Worm (Caenorhabditis elegans) whole organism, L2 larva: ENCODE results near the gene T10B10.4.

ENCODE experiments used
- C34F6.9 ChIP-seq: fragments of 150-350 bp; optimal IDR thresholded peaks from 2 replicates; lab custom pipeline; 2014; ENCODE audit warnings: missing biosample characterization, missing genetic modification characterization
- F13H6.1 ChIP-seq: sonication (generic microtip); optimal IDR thresholded peaks from 2 replicates; lab custom pipeline; 2016; ENCODE audit warnings: missing genetic modification characterization, missing compliant biosample characterization
- R02D3.7 ChIP-seq: fragments of 150-350 bp; optimal IDR thresholded peaks from 2 replicates; lab custom pipeline; 2014; ENCODE audit warnings: missing biosample characterization, missing genetic modification characterization
- Y55F3AM.14 ChIP-seq: fragments of 200-800 bp; sonication (Bioruptor generic); optimal IDR thresholded peaks from 2 replicates; lab custom pipeline; 2018; ENCODE audit warnings: mild to moderate bottlenecking, missing genetic modification characterization, missing compliant biosample characterization
- aly-2 ChIP-seq: fragments of 150-350 bp; optimal IDR thresholded peaks from 2 replicates; lab custom pipeline; 2014; ENCODE audit warnings: missing biosample characterization, missing genetic modification characterization
- ceh-82 ChIP-seq: fragments of 150-350 bp; optimal IDR thresholded peaks from 2 replicates; lab custom pipeline; 2014; ENCODE audit warnings: missing biosample characterization, missing genetic modification characterization
- crh-2 ChIP-seq: sonication (generic microtip); optimal IDR thresholded peaks from 2 replicates; lab custom pipeline; 2017; ENCODE audit warnings: missing biosample characterization, missing genetic modification characterization
- dmd-4 ChIP-seq: sonication (generic microtip); optimal IDR thresholded peaks from 2 replicates; lab custom pipeline; 2017; ENCODE audit warnings: missing biosample characterization, missing genetic modification characterization
- egl-27 ChIP-seq: sonication (generic microtip); optimal IDR thresholded peaks from 3 replicates; lab custom pipeline; 2017; ENCODE audit warnings: missing biosample characterization, missing genetic modification reagents, missing genetic modification characterization
- elt-3 ChIP-seq: sonication (generic microtip); optimal IDR thresholded peaks from 2 replicates; lab custom pipeline; 2017; ENCODE audit warnings: missing biosample characterization, missing genetic modification characterization
- fos-1 ChIP-seq: fragments of 150-350 bp; optimal IDR thresholded peaks from 2 replicates; lab custom pipeline; 2014; ENCODE audit warnings: missing biosample characterization, missing genetic modification characterization
- gmeb-1 ChIP-seq: fragments of 150-350 bp; optimal IDR thresholded peaks from 2 replicates; lab custom pipeline; 2014; ENCODE audit warnings: missing biosample characterization, missing genetic modification characterization
- lin-11 ChIP-seq: fragments of 150-350 bp; sonication (generic microtip); optimal IDR thresholded peaks from 2 replicates; lab custom pipeline; 2014; ENCODE audit warnings: missing biosample characterization, missing genetic modification characterization, inconsistent platforms, mixed read lengths
- lin-13 ChIP-seq: fragments of 150-350 bp; optimal IDR thresholded peaks from 2 replicates; lab custom pipeline; 2014; ENCODE audit warnings: missing biosample characterization, missing genetic modification reagents, missing genetic modification characterization
- lin-39 ChIP-seq: fragments of 150-350 bp; optimal IDR thresholded peaks from 2 replicates; lab custom pipeline; 2014; ENCODE audit warnings: missing biosample characterization, missing genetic modification reagents, missing genetic modification characterization
- nhr-10 ChIP-seq: sonication (generic microtip); optimal IDR thresholded peaks from 2 replicates; lab custom pipeline; 2017; ENCODE audit warnings: missing biosample characterization, missing genetic modification characterization
- nhr-11 ChIP-seq: fragments of 150-350 bp; optimal IDR thresholded peaks from 2 replicates; lab custom pipeline; 2014; ENCODE audit warnings: missing biosample characterization, missing genetic modification characterization
- nhr-129 ChIP-seq: fragments of 150-350 bp; optimal IDR thresholded peaks from 2 replicates; lab custom pipeline; 2014; ENCODE audit warnings: missing biosample characterization, missing genetic modification characterization
- nhr-21 ChIP-seq: fragments of 150-350 bp; optimal IDR thresholded peaks from 2 replicates; lab custom pipeline; 2014; ENCODE audit warnings: missing biosample characterization, missing genetic modification characterization
- nhr-23 ChIP-seq: fragments of 150-350 bp; optimal IDR thresholded peaks from 2 replicates; lab custom pipeline; 2014; ENCODE audit warnings: missing biosample characterization, missing genetic modification reagents, missing genetic modification characterization
- nhr-237 ChIP-seq: fragments of 150-350 bp; optimal IDR thresholded peaks from 2 replicates; lab custom pipeline; 2014; ENCODE audit warnings: missing biosample characterization, missing genetic modification characterization
- nhr-6 ChIP-seq: fragments of 150-350 bp; optimal IDR thresholded peaks from 2 replicates; lab custom pipeline; 2014; ENCODE audit warnings: missing biosample characterization, missing genetic modification characterization
- nhr-77 ChIP-seq: fragments of 150-350 bp; optimal IDR thresholded peaks from 2 replicates; lab custom pipeline; 2014; ENCODE audit warnings: missing biosample characterization, missing genetic modification characterization
- peb-1 ChIP-seq: fragments of 150-350 bp; optimal IDR thresholded peaks from 2 replicates; lab custom pipeline; 2014; ENCODE audit warnings: missing biosample characterization, missing genetic modification characterization
- sma-9 ChIP-seq, 2 experiments: fragments of 150-350 bp in 1 of 2; sonication (generic microtip) in 1 of 2; optimal IDR thresholded peaks; 2 replicates each; lab custom pipeline; 2014 to 2016; ENCODE audit warnings: missing genetic modification characterization in 2 of 2, mild to moderate bottlenecking in 1 of 2, missing biosample characterization in 1 of 2, missing compliant biosample characterization in 1 of 2, missing genetic modification reagents in 1 of 2, moderate library complexity in 1 of 2
- snpc-4 ChIP-seq: fragments of 150-350 bp; optimal IDR thresholded peaks from 2 replicates; lab custom pipeline; 2014; ENCODE audit warnings: missing biosample characterization, missing genetic modification characterization
- unc-39 ChIP-seq: fragments of 150-350 bp; optimal IDR thresholded peaks from 2 replicates; lab custom pipeline; 2014; ENCODE audit warnings: missing biosample characterization, missing genetic modification characterization
- unc-62 ChIP-seq: fragments of 150-350 bp; optimal IDR thresholded peaks from 2 replicates; lab custom pipeline; 2014; ENCODE audit warnings: missing biosample characterization, missing genetic modification reagents, missing genetic modification characterization
- ztf-1 ChIP-seq: fragments of 200-800 bp; sonication (Bioruptor generic); conservative IDR thresholded peaks from 2 replicates; pipeline ENCODE4 v1.3.6; 2022; ENCODE audit warnings: missing genetic modification characterization, missing compliant biosample characterization

T10B10.4 gene

DNA sequence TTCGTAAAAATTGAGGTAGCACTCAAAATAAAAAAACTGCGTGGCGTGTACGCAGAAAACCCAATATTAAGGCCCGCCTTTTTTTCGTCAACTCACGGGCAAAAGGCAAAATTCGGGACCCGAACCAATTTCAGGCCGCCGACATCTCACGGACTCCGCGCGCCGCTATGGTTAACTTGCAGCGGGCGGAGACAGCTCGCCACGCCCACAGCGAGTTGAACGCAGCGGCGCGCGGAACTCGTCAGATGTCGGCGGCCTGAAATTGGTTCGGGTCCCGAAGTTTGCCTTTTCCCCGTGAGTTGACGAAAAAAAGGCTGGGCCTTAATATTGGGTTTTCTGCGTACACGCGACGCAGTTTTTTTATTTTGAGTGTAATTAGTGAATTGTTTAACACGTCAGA is 31.2 kb downstream of the T10B10.4 start:
- no peak for TF ChIP-seq lin-11 (tag; lab: Kevin White, UChicago)

DNA sequence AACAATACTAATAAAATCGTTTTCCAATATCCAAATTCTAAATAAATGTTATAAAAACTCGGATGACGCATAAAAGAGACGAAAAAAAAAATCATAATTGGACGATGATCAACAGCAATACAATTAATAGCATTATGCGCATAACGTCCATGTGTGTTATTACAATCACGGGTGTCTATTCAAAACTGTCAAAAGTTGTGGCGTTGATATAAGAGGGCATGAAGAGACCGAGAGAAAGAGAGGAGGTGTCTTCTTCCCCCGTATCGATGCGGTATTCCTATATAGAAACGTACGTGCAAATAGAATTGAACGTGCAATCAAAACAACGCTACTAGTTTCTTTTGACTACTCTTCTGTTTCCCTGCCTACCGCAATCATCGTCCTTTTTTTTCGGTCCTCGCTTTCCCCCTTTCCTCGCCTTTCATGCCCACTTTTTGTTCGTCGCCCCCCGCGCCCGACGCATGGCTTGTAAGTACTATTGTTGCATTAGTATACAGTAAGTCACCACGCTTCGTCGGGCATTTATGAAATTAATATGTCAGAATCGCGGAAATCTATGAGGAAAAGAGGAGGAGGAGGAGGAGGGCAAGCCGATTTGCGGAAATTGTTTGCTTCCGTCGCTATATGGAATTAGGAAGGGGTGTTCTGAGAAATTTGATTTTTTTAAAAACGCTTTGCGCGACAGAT is 32.1 kb downstream of the T10B10.4 start:
- TF ChIP-seq C34F6.9 (tag; lab: Kevin White, UChicago) (no peak), nhr-129 (tag; lab: Kevin White, UChicago) (peak; percentile 14), F13H6.1 (peak; percentile 23), nhr-11 (no peak), ceh-82 (tag; lab: Kevin White, UChicago) (no peak), fos-1 (tag; lab: Kevin White, UChicago) (peak; percentile 41)

DNA sequence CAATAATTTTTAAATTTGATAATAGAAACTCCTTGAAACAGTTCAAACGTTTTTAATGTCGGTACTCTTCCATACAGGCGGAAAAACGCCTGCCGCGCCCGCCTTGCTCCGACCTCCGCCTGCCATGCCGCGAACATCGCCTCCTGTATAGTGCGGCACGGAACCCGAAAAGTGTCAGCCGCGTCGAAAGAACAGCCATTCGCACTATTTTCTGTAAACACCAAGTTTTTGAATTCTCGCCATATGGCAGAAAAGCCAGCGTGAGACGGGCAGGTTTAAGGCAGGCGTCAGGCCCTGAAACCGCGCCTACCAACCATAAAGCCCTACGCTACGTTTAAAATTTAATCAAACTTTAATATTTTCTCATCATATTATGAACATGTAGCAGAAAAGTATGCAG is 32.9 kb downstream of the T10B10.4 start:
- TF ChIP-seq fos-1 (tag; lab: Kevin White, UChicago) (no peak), snpc-4 (tag; lab: Kevin White, UChicago) (peak; percentile 70)

DNA sequence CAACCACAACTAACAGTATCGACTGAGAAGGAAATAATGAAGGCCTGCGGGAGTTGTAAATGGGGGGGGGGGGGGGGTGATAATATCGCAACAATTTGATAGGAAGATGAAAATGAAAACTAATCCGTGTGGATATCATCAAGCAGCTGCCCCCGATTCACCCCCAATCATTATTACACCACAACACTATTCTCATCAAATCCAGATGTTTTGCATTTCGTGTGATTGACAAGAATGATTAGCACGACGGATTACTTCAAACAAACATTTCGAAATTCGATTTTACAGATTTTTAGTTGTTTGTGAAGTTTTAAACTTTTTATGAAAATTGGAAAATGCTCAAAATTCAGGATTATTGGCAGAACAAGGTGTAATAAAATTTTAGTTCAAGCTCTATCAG is 34.2 kb downstream of the T10B10.4 start:
- TF ChIP-seq peb-1 (no peak), dmd-4 (no peak), nhr-129 (tag; lab: Kevin White, UChicago) (peak; percentile 28), sma-9 (GFP tag; optimal IDR thresholded peaks at IDR 0.05; lab: Kevin White, UChicago) (peak; percentile 32), sma-9 (tag; optimal IDR thresholded peaks at IDR 0.05; lab: Kevin White, UChicago) (no peak), egl-27 (no peak)

DNA sequence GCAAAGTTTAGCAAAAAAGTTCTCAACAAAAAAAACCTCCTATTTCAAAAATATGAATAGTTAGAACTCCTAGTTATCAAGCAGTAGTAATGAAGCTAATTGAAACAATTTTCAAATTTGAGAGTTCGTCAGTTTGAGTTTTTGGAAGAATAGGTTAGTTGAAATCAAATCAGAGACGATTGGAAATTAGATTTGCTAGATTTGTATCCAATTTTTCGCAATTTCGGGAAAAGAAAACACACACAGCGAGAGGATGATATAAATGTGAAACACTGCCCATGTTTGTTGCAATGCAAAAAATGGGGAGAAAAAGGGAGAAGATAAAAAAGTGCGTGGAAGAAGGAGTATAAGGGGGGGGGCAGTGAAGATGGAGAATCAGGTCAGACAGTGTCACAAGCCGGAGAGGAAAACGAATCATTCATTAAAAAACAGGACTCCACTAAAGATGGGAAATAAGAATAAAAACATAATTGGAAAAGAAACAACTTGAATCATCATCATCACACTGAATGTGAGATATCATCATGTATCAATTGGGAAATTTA is 35.3 kb downstream of the T10B10.4 start:
- no peak for TF ChIP-seq nhr-6 (tag; lab: Kevin White, UChicago)
- TF ChIP-seq sma-9 (GFP tag; optimal IDR thresholded peaks at IDR 0.05; lab: Kevin White, UChicago) = peak; percentile 14
- no peak for TF ChIP-seq sma-9 (tag; optimal IDR thresholded peaks at IDR 0.05; lab: Kevin White, UChicago)
- TF ChIP-seq gmeb-1 (tag; lab: Kevin White, UChicago) = no peak
- no peak for TF ChIP-seq nhr-129 (tag; lab: Kevin White, UChicago)
- no peak for TF ChIP-seq nhr-10 (tag; lab: Kevin White, UChicago)
- TF ChIP-seq unc-39 (tag; lab: Kevin White, UChicago) = no peak
- peak; percentile 42 for TF ChIP-seq nhr-21
- TF ChIP-seq aly-2 = no peak
- TF ChIP-seq elt-3 (tag; lab: Kevin White, UChicago) = no peak
- TF ChIP-seq lin-39 = no peak
- TF ChIP-seq nhr-23 = no peak
- TF ChIP-seq ztf-1 (GFP tag; lab: Robert Waterston, UW) = no peak
- no peak for TF ChIP-seq unc-62 (GFP tag; lab: Kevin White, UChicago)
- TF ChIP-seq, all 48 proteins: peak for 2

DNA sequence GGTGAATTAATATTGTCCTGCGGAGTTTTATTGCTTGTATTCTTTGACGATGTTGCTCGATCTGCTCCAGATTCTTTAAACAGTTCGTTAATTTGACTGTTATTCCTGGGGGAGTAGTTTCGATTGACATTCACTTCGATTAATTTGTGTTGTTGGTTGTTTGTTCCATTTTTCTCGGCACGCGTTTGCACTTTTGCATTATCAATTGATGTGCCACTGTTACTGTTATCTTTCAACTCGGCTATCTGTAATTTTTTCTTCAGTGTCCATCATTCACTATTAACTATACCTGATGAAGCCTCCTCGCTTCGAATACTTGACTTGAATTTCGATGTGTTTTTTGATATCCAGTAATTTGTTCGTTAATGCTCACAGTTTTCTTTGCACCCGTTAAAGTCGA is 39.3 kb downstream of the T10B10.4 start:
- TF ChIP-seq lin-13 (no peak), nhr-237 (tag; lab: Kevin White, UChicago) (no peak), fos-1 (tag; lab: Kevin White, UChicago) (peak; percentile 47)

DNA sequence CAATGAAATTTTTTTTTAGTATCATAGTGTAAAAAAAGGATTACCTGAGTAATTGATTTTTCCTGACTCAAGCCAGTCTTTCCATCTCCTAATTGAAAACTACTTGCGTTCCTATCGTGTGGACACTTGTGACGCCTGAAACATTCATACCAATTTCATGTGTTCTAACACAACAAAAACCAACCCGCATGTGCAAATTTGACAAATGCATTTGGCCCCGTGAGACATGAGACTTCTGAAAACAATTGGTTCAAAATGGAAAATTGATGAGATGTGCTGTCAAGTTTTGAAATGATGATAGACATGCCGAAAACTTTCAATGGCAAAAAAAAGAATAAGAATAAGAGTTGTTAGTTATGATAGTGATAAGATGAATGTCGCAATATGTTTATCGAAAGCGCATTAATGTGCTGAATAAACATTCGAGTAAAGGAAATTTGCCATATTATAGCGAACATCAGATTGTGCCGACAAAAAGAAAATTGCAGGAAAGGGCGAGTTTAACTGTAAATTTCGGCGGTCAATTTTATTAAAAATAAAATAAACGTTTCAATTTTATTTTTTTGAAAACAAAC is 40.6 kb downstream of the T10B10.4 start, which contains the start of gene H03A11.2:
Gene H03A11.2 (minus strand): TSS at position 252 of the 575 bp plus-strand sequence.
- TF ChIP-seq nhr-77 (tag; lab: Kevin White, UChicago) = no peak
- TF ChIP-seq Y55F3AM.14 (GFP tag; lab: Kevin White, UChicago) = no peak
- no peak for TF ChIP-seq nhr-21
- no peak for TF ChIP-seq crh-2
- peak; percentile 33 for TF ChIP-seq fos-1 (tag; lab: Kevin White, UChicago)
- TF ChIP-seq R02D3.7 (tag; lab: Kevin White, UChicago) = no peak
